Fruit fly (Drosophila melanogaster) whole organism, prepupa: ENCODE data around the gene ab.

Source experiments
- Blimp-1 ChIP-seq: fragments of 200-800 bp; sonication (Bioruptor generic); optimal IDR thresholded peaks from 3 replicates; lab custom pipeline; 2017; ENCODE audit warnings: missing biosample characterization, missing genetic modification characterization, mild to moderate bottlenecking, moderate library complexity, missing genetic modification reagents
- CG10631 ChIP-seq: fragments of 200-800 bp; sonication (Bioruptor generic); optimal IDR thresholded peaks from 2 replicates; lab custom pipeline; 2016; ENCODE audit warnings: missing biosample characterization, missing genetic modification characterization
- CG10669 ChIP-seq: fragments of 200-800 bp; sonication (Bioruptor generic); optimal IDR thresholded peaks from 3 replicates; lab custom pipeline; 2018; ENCODE audit warnings: missing biosample characterization, mild to moderate bottlenecking, missing genetic modification characterization, moderate library complexity
- CG11902 ChIP-seq: fragments of 200-800 bp; sonication (Bioruptor generic); optimal IDR thresholded peaks from 3 replicates; lab custom pipeline; 2016; ENCODE audit warnings: missing biosample characterization, missing genetic modification characterization
- CG1621 ChIP-seq: fragments of 200-800 bp; sonication (Bioruptor generic); optimal IDR thresholded peaks from 3 replicates; lab custom pipeline; 2018; ENCODE audit warnings: missing biosample characterization, mild to moderate bottlenecking, missing genetic modification characterization
- CG16779 ChIP-seq: fragments of 200-800 bp; sonication (Bioruptor generic); optimal IDR thresholded peaks from 3 replicates; lab custom pipeline; 2017; ENCODE audit warnings: missing biosample characterization, mild to moderate bottlenecking, missing genetic modification characterization
- CG3032 ChIP-seq: fragments of 200-800 bp; optimal IDR thresholded peaks from 2 replicates; lab custom pipeline; 2019; ENCODE audit warnings: missing biosample characterization, mild to moderate bottlenecking, missing genetic modification characterization, moderate library complexity
- CG31627 ChIP-seq: fragments of 200-800 bp; sonication (Bioruptor generic); optimal IDR thresholded peaks from 3 replicates; lab custom pipeline; 2016; ENCODE audit warnings: missing biosample characterization, missing genetic modification characterization
- CG32006 ChIP-seq: fragments of 200-800 bp; sonication (Bioruptor generic); optimal IDR thresholded peaks from 3 replicates; lab custom pipeline; 2017; ENCODE audit warnings: missing biosample characterization, mild to moderate bottlenecking, missing genetic modification characterization
- CG34406 ChIP-seq: fragments of 200-800 bp; sonication (Bioruptor generic); optimal IDR thresholded peaks from 3 replicates; lab custom pipeline; 2016; ENCODE audit warnings: missing biosample characterization, missing genetic modification characterization
- CG3919 ChIP-seq: fragments of 200-800 bp; sonication (Bioruptor generic); optimal IDR thresholded peaks from 3 replicates; lab custom pipeline; 2016; ENCODE audit warnings: missing biosample characterization, missing genetic modification characterization
- CG4318 ChIP-seq: fragments of 200-800 bp; sonication (Bioruptor generic); optimal IDR thresholded peaks from 3 replicates; lab custom pipeline; 2017; ENCODE audit warnings: missing biosample characterization, mild to moderate bottlenecking, missing genetic modification characterization
- CG6163 ChIP-seq: fragments of 200-800 bp; sonication (Bioruptor generic); IDR thresholded peaks from 3 replicates; pipeline ENCODE4 v1.3.6; 2022; ENCODE audit warnings: missing biosample characterization, missing genetic modification characterization
- CG6276 ChIP-seq: fragments of 200-800 bp; sonication (Bioruptor generic); optimal IDR thresholded peaks from 2 replicates; lab custom pipeline; 2017; ENCODE audit warnings: missing biosample characterization, mild to moderate bottlenecking, missing genetic modification characterization
- CG6792 ChIP-seq: fragments of 200-800 bp; sonication (Bioruptor generic); optimal IDR thresholded peaks from 3 replicates; lab custom pipeline; 2016; ENCODE audit warnings: missing biosample characterization, missing genetic modification characterization
- CG6808 ChIP-seq: fragments of 200-800 bp; sonication (Bioruptor generic); optimal IDR thresholded peaks from 3 replicates; lab custom pipeline; 2017; ENCODE audit warnings: missing biosample characterization, missing genetic modification characterization, mild to moderate bottlenecking, moderate library complexity, missing genetic modification reagents
- CG6854 ChIP-seq: fragments of 200-800 bp; sonication (Bioruptor generic); optimal IDR thresholded peaks from 2 replicates; lab custom pipeline; 2017; ENCODE audit warnings: missing biosample characterization, mild to moderate bottlenecking, missing genetic modification characterization
- CG7368 ChIP-seq: fragments of 200-800 bp; sonication (Bioruptor generic); optimal IDR thresholded peaks from 3 replicates; lab custom pipeline; 2016; ENCODE audit warnings: missing biosample characterization, missing genetic modification characterization
- CG8119 ChIP-seq: fragments of 200-800 bp; sonication (Bioruptor generic); IDR thresholded peaks from 3 replicates; pipeline ENCODE4 v1.3.6; 2022; ENCODE audit warnings: missing biosample characterization, missing genetic modification characterization
- CG8319 ChIP-seq: fragments of 200-800 bp; sonication (Bioruptor generic); optimal IDR thresholded peaks from 3 replicates; lab custom pipeline; 2016; ENCODE audit warnings: missing biosample characterization, missing genetic modification characterization
- CG9139 ChIP-seq: fragments of 200-800 bp; sonication (Bioruptor generic); optimal IDR thresholded peaks from 3 replicates; lab custom pipeline; 2017; ENCODE audit warnings: missing biosample characterization, mild to moderate bottlenecking, missing genetic modification characterization
- Eip75B ChIP-seq: fragments of 200-800 bp; sonication (Bioruptor generic); optimal IDR thresholded peaks from 3 replicates; lab custom pipeline; 2016; ENCODE audit warnings: missing biosample characterization, missing genetic modification characterization
- Eip78C ChIP-seq: fragments of 200-800 bp; sonication (Bioruptor generic); peaks from one replicate; lab custom pipeline; 2016; ENCODE audit warnings: missing biosample characterization, missing genetic modification characterization
- Ets96B ChIP-seq: fragments of 200-800 bp; optimal IDR thresholded peaks from 2 replicates; lab custom pipeline; 2019; ENCODE audit warnings: missing biosample characterization, mild to moderate bottlenecking, missing genetic modification characterization, moderate library complexity
- Gug ChIP-seq: fragments of 200-800 bp; sonication (Bioruptor generic); IDR thresholded peaks from 2 replicates; pipeline ENCODE4 v1.3.6; 2022; ENCODE audit warnings: missing biosample characterization, missing genetic modification characterization
- Hr38 ChIP-seq: sonication (Bioruptor generic); optimal IDR thresholded peaks from 2 replicates; lab custom pipeline; 2016; ENCODE audit warnings: missing biosample characterization, missing genetic modification characterization
- Hr39 ChIP-seq: fragments of 200-800 bp; sonication (Bioruptor generic); optimal IDR thresholded peaks from 2 replicates; lab custom pipeline; 2016; ENCODE audit warnings: missing biosample characterization, missing genetic modification characterization
- Hr4 ChIP-seq: fragments of 200-800 bp; sonication (Bioruptor generic); optimal IDR thresholded peaks from 3 replicates; lab custom pipeline; 2016; ENCODE audit warnings: missing biosample characterization, missing genetic modification characterization
- Lpt ChIP-seq: fragments of 200-800 bp; sonication (Bioruptor generic); optimal IDR thresholded peaks from 3 replicates; lab custom pipeline; 2016; ENCODE audit warnings: missing biosample characterization, missing genetic modification characterization
- Met ChIP-seq: fragments of 200-800 bp; sonication (Bioruptor generic); optimal IDR thresholded peaks from 3 replicates; lab custom pipeline; 2016; ENCODE audit warnings: missing biosample characterization, missing genetic modification characterization
- OdsH ChIP-seq: fragments of 200-800 bp; sonication (Bioruptor generic); optimal IDR thresholded peaks from 3 replicates; lab custom pipeline; 2016; ENCODE audit warnings: missing biosample characterization, missing genetic modification characterization
- Smox ChIP-seq: fragments of 200-800 bp; sonication (Bioruptor generic); optimal IDR thresholded peaks from 3 replicates; lab custom pipeline; 2016; ENCODE audit warnings: missing biosample characterization, missing genetic modification characterization
- Sox102F ChIP-seq: fragments of 200-800 bp; sonication (Bioruptor generic); optimal IDR thresholded peaks from 2 replicates; lab custom pipeline; 2016; ENCODE audit warnings: missing biosample characterization, mild to moderate bottlenecking, missing genetic modification characterization
- acj6 ChIP-seq: fragments of 200-800 bp; sonication (Bioruptor generic); optimal IDR thresholded peaks from 3 replicates; lab custom pipeline; 2016; ENCODE audit warnings: missing biosample characterization, missing genetic modification characterization
- cyc ChIP-seq: fragments of 200-800 bp; sonication (Bioruptor generic); optimal IDR thresholded peaks from 3 replicates; lab custom pipeline; 2016; ENCODE audit warnings: missing biosample characterization, missing genetic modification characterization
- dac ChIP-seq: fragments of 200-800 bp; sonication (Bioruptor generic); optimal IDR thresholded peaks from 2 replicates; lab custom pipeline; 2017; ENCODE audit warnings: missing biosample characterization, mild to moderate bottlenecking, missing genetic modification characterization
- dsx ChIP-seq: fragments of 200-800 bp; optimal IDR thresholded peaks from 3 replicates; lab custom pipeline; 2019; ENCODE audit warnings: missing biosample characterization, mild to moderate bottlenecking, missing genetic modification characterization, moderate library complexity; ENCODE audit not compliant: poor library complexity, severe bottlenecking
- eg ChIP-seq: fragments of 200-800 bp; sonication (Bioruptor generic); IDR thresholded peaks from 3 replicates; pipeline ENCODE4 v1.3.6; 2022; ENCODE audit warnings: missing biosample characterization, missing genetic modification characterization
- esn ChIP-seq: fragments of 200-800 bp; sonication (Bioruptor generic); optimal IDR thresholded peaks from 2 replicates; lab custom pipeline; 2016; ENCODE audit warnings: missing biosample characterization, mild to moderate bottlenecking, missing genetic modification characterization, moderate library complexity
- fd59A ChIP-seq: fragments of 200-800 bp; sonication (Bioruptor generic); optimal IDR thresholded peaks from 2 replicates; lab custom pipeline; 2017; ENCODE audit warnings: missing biosample characterization, mild to moderate bottlenecking, missing genetic modification characterization, missing genetic modification reagents
- fd85E ChIP-seq: fragments of 200-800 bp; sonication (Bioruptor generic); optimal IDR thresholded peaks from 3 replicates; lab custom pipeline; 2016; ENCODE audit warnings: missing biosample characterization, missing genetic modification characterization
- fkh ChIP-seq: fragments of 200-800 bp; sonication (Bioruptor generic); optimal IDR thresholded peaks from 3 replicates; lab custom pipeline; 2017; ENCODE audit warnings: missing biosample characterization, mild to moderate bottlenecking, missing genetic modification characterization, moderate library complexity
- lz ChIP-seq: fragments of 200-800 bp; sonication (Bioruptor generic); optimal IDR thresholded peaks from 3 replicates; lab custom pipeline; 2016; ENCODE audit warnings: missing biosample characterization, missing genetic modification characterization
- net ChIP-seq: fragments of 200-800 bp; sonication (Bioruptor generic); optimal IDR thresholded peaks from 3 replicates; lab custom pipeline; 2016; ENCODE audit warnings: missing biosample characterization, missing genetic modification characterization
- pdm3 ChIP-seq: fragments of 200-800 bp; sonication (Bioruptor generic); optimal IDR thresholded peaks from 3 replicates; lab custom pipeline; 2016; ENCODE audit warnings: missing biosample characterization, missing genetic modification characterization
- salr ChIP-seq, 2 experiments: fragments of 200-800 bp; sonication (Bioruptor generic); optimal IDR thresholded peaks; 3 replicates each; lab custom pipeline; 2016 to 2018; ENCODE audit warnings: missing biosample characterization in 2 of 2, missing genetic modification characterization in 2 of 2, mild to moderate bottlenecking in 1 of 2
- ss ChIP-seq, 2 experiments: fragments of 200-800 bp; sonication (Bioruptor generic); optimal IDR thresholded peaks; 2 replicates in 1 of 2; 3 replicates in 1 of 2; lab custom pipeline; 2017 to 2018; ENCODE audit warnings: mild to moderate bottlenecking in 2 of 2, missing biosample characterization in 2 of 2, missing genetic modification characterization in 2 of 2, moderate library complexity in 1 of 2
- svp ChIP-seq: fragments of 200-800 bp; sonication (Bioruptor generic); peaks from one replicate; lab custom pipeline; 2016; ENCODE audit warnings: missing biosample characterization, missing genetic modification characterization
- topi ChIP-seq: fragments of 200-800 bp; sonication (Bioruptor generic); optimal IDR thresholded peaks from 3 replicates; lab custom pipeline; 2016; ENCODE audit warnings: missing biosample characterization, missing genetic modification characterization
- vri ChIP-seq: fragments of 200-800 bp; sonication (Bioruptor generic); optimal IDR thresholded peaks from 3 replicates; lab custom pipeline; 2016; ENCODE audit warnings: missing biosample characterization, mild to moderate bottlenecking, missing genetic modification characterization

The ab gene

DNA sequence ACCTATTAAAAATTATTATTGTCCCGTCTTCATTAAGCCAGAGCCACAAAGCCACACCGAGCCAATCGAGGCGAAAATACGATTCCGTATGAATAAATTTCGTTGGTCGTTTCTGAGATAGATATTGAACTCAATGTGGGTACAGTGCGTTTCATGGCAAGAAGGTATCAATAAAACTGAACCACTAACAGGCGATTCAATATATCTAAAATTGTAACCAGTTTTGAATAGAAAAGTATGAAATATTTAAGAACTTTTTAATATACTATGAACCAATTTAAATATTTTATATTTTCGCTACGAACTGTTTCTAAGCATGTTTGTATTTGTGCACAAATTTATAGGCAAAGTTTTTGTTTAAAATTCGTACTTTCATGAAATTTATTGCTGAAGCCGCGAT lies 11.4 kb upstream of the ab start:
- TF ChIP-seq fkh (GFP tag; lab: Kevin White, UChicago), result no peak
- no peak for TF ChIP-seq Hr38 (GFP tag; lab: Kevin White, UChicago)
- TF ChIP-seq CG10631 (GFP tag; lab: Kevin White, UChicago), result no peak
- 0 out of 3 replicates have a peak, but pooled peaks have one; percentile 14 for TF ChIP-seq eg (GFP tag; lab: Robert Waterston, UW)
- peak; percentile 24 for TF ChIP-seq Eip78C (GFP tag; lab: Kevin White, UChicago)

DNA sequence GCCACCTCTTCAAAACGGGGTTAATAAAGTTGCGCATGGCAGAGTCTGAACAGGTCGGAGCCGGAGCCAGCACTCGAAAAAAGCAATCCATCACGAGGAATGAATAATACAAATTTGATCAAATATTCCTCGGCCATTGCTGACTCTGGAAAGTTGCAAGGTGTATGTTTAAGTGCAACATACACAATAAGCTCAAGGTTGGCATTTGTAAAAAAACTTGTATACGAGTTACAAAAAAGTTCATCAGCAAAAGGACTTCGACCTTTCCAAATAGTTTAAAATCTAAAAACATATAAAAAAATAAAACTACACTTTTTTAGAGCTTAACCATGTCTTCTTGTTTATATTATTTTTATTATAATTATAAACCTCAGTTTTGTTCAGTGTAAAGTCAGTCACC lies 9.7 kb upstream of the ab start:
- TF ChIP-seq fd85E (GFP tag; lab: Kevin White, UChicago), result no peak
- TF ChIP-seq Hr38 (GFP tag; lab: Kevin White, UChicago), result no peak
- no peak for TF ChIP-seq CG6808 (GFP tag; lab: Kevin White, UChicago)
- TF ChIP-seq net (GFP tag; lab: Kevin White, UChicago), result no peak
- TF ChIP-seq Sox102F (GFP tag; lab: Kevin White, UChicago), result no peak
- TF ChIP-seq esn (GFP tag; lab: Kevin White, UChicago), result no peak
- TF ChIP-seq CG16779 (tag; lab: Kevin White, UChicago), result no peak
- peak; percentile 52; the same call in 2 of the 3 replicates for TF ChIP-seq CG8119 (GFP tag; lab: Robert Waterston, UW)
- TF ChIP-seq CG6792, result no peak
- TF ChIP-seq CG10669 (GFP tag; lab: Kevin White, UChicago), result no peak
- TF ChIP-seq cyc, result no peak
- no peak for TF ChIP-seq lz (GFP tag; lab: Kevin White, UChicago)
- TF ChIP-seq CG3032 (tag; lab: Kevin White, UChicago), result no peak
- TF ChIP-seq CG4318, result no peak
- no peak for TF ChIP-seq CG3919
- peak; percentile 17 for TF ChIP-seq CG34406 (GFP tag; lab: Kevin White, UChicago)
- TF ChIP-seq vri (GFP tag; lab: Kevin White, UChicago), result no peak
- TF ChIP-seq dac (GFP tag; lab: Kevin White, UChicago), result no peak
- TF ChIP-seq Smox (GFP tag; lab: Kevin White, UChicago), result no peak
- no peak for TF ChIP-seq CG7368 (GFP tag; lab: Kevin White, UChicago)
- TF ChIP-seq CG6854 (GFP tag; lab: Kevin White, UChicago), result no peak
- TF ChIP-seq topi (GFP tag; lab: Kevin White, UChicago), result no peak
- TF ChIP-seq pdm3 (GFP tag; lab: Kevin White, UChicago), result no peak
- TF ChIP-seq CG6276 (GFP tag; lab: Kevin White, UChicago), result peak; percentile 4
- 0 out of 3 replicates have a peak, but pooled peaks have one; percentile 36 for TF ChIP-seq CG6163
- TF ChIP-seq acj6 (GFP tag; lab: Kevin White, UChicago), result peak; percentile 36
- no peak for TF ChIP-seq ss (GFP tag; optimal IDR thresholded peaks at IDR 0.05; lab: Kevin White, UChicago)
- peak; percentile 24 for TF ChIP-seq CG10631 (GFP tag; lab: Kevin White, UChicago)
- TF ChIP-seq fd59A, result no peak
- TF ChIP-seq CG8319, result no peak
- no peak for TF ChIP-seq Hr39 (GFP tag; lab: Kevin White, UChicago)
- TF ChIP-seq salr (GFP tag; optimal IDR thresholded peaks at IDR 0.05; lab: Kevin White, UChicago), result no peak
- TF ChIP-seq Met (GFP tag; lab: Kevin White, UChicago), result peak; percentile 5
- no peak for TF ChIP-seq CG31627 (GFP tag; lab: Kevin White, UChicago)
- no peak for TF ChIP-seq Eip75B
- no peak for TF ChIP-seq Lpt
- no peak for TF ChIP-seq CG9139 (GFP tag; lab: Kevin White, UChicago)
- TF ChIP-seq svp (GFP tag; lab: Kevin White, UChicago), result peak; percentile 48
- no peak for TF ChIP-seq fkh (GFP tag; lab: Kevin White, UChicago)
- TF ChIP-seq CG1621, result no peak
- no peak for TF ChIP-seq CG11902 (GFP tag; lab: Kevin White, UChicago)
- TF ChIP-seq OdsH (GFP tag; lab: Kevin White, UChicago), result peak; percentile 29
- TF ChIP-seq Eip78C (GFP tag; lab: Kevin White, UChicago), result peak; percentile 66
- peak; percentile 18 for TF ChIP-seq Ets96B (tag; lab: Kevin White, UChicago)
- no peak for TF ChIP-seq Gug (GFP tag; lab: Robert Waterston, UW)
- peak; percentile 65 for TF ChIP-seq CG32006 (GFP tag; lab: Kevin White, UChicago)
- TF ChIP-seq dsx (GFP tag; lab: Kevin White, UChicago), result no peak
- no peak for TF ChIP-seq Blimp-1
- TF ChIP-seq Hr4 (GFP tag; lab: Kevin White, UChicago), result peak; percentile 48
